Fruit fly (Drosophila melanogaster) whole organism, embryonic: ENCODE data around the gene Rpn12.
A peak's percentile ranks its signal among the peaks of the same experiment; 100 is the strongest.

ENCODE experiments used
- Aef1 ChIP-seq: fragments of 200-800 bp; sonication (Bioruptor generic); IDR thresholded peaks from 3 replicates; pipeline ENCODE4 v1.3.6; 2022; ENCODE audit warnings: missing biosample characterization, missing genetic modification characterization
- Asciz ChIP-seq: fragments of 200-800 bp; sonication (Bioruptor generic); optimal IDR thresholded peaks from 2 replicates; lab custom pipeline; 2017; ENCODE audit warnings: missing biosample characterization, mild to moderate bottlenecking, missing genetic modification characterization, missing genetic modification reagents
- B-H2 ChIP-seq: fragments of 200-800 bp; sonication (Bioruptor generic); optimal IDR thresholded peaks from 2 replicates; lab custom pipeline; 2018; ENCODE audit warnings: missing biosample characterization, mild to moderate bottlenecking, missing genetic modification characterization
- CG11560 ChIP-seq: fragments of 200-800 bp; sonication (Bioruptor generic); IDR thresholded peaks from 3 replicates; pipeline ENCODE4 v1.3.6; 2022; ENCODE audit warnings: missing biosample characterization, missing genetic modification characterization
- CG12236 ChIP-seq: fragments of 200-800 bp; sonication (Bioruptor generic); optimal IDR thresholded peaks from 2 replicates; lab custom pipeline; 2016; ENCODE audit warnings: missing biosample characterization, missing genetic modification characterization
- CG13894 ChIP-seq: fragments of 200-800 bp; sonication (Bioruptor generic); optimal IDR thresholded peaks from 3 replicates; lab custom pipeline; 2018; ENCODE audit warnings: missing biosample characterization, mild to moderate bottlenecking, missing genetic modification characterization, moderate library complexity
- CG14441 ChIP-seq: fragments of 200-800 bp; sonication (Bioruptor generic); IDR thresholded peaks from 2 replicates; pipeline ENCODE4 v1.3.6; 2022; ENCODE audit warnings: missing biosample characterization, missing genetic modification characterization
- CG14860 ChIP-seq: fragments of 200-800 bp; sonication (Bioruptor generic); IDR thresholded peaks from 3 replicates; pipeline ENCODE4 v1.3.6; 2022; ENCODE audit warnings: missing biosample characterization, missing genetic modification characterization; ENCODE audit not compliant: partially characterized antibody
- CG17612 ChIP-seq: fragments of 200-800 bp; sonication (Bioruptor generic); IDR thresholded peaks from 2 replicates; pipeline ENCODE4 v1.3.6; 2022; ENCODE audit warnings: missing biosample characterization, missing genetic modification characterization
- CG18599 ChIP-seq: fragments of 200-800 bp; sonication (Bioruptor generic); optimal IDR thresholded peaks from 3 replicates; lab custom pipeline; 2017; ENCODE audit warnings: missing biosample characterization, missing genetic modification characterization, mild to moderate bottlenecking, moderate library complexity, missing genetic modification reagents
- CG2120 ChIP-seq: fragments of 200-800 bp; sonication (Bioruptor generic); optimal IDR thresholded peaks from 3 replicates; lab custom pipeline; 2016; ENCODE audit warnings: missing biosample characterization, missing genetic modification characterization
- CG2129 ChIP-seq: fragments of 200-800 bp; sonication (Bioruptor generic); IDR thresholded peaks from 2 replicates; pipeline ENCODE4 v1.3.6; 2022; ENCODE audit warnings: missing biosample characterization, missing genetic modification characterization; ENCODE audit not compliant: partially characterized antibody
- CG30403 ChIP-seq: fragments of 200-800 bp; sonication (Bioruptor generic); optimal IDR thresholded peaks from 3 replicates; lab custom pipeline; 2016; ENCODE audit warnings: missing biosample characterization, missing genetic modification characterization
- CG31441 ChIP-seq: fragments of 200-800 bp; sonication (Bioruptor generic); IDR thresholded peaks from 2 replicates; pipeline ENCODE4 v1.3.6; 2022; ENCODE audit warnings: missing biosample characterization, missing genetic modification characterization
- CG3163 ChIP-seq: fragments of 200-800 bp; sonication (Bioruptor generic); optimal IDR thresholded peaks from 3 replicates; lab custom pipeline; 2016; ENCODE audit warnings: missing biosample characterization, missing genetic modification characterization
- CG32532 ChIP-seq: fragments of 200-800 bp; sonication (Bioruptor generic); IDR thresholded peaks from 2 replicates; pipeline ENCODE4 v1.3.6; 2022; ENCODE audit warnings: missing biosample characterization, missing genetic modification characterization
- CG32772 ChIP-seq: fragments of 200-800 bp; sonication (Bioruptor generic); IDR thresholded peaks from 2 replicates; pipeline ENCODE4 v1.3.6; 2022; ENCODE audit warnings: missing biosample characterization, missing genetic modification characterization
- CG4282 ChIP-seq: fragments of 200-800 bp; sonication (Bioruptor generic); optimal IDR thresholded peaks from 2 replicates; lab custom pipeline; 2016; ENCODE audit warnings: missing biosample characterization, missing genetic modification characterization
- CG4617 ChIP-seq: fragments of 200-800 bp; sonication (Bioruptor generic); optimal IDR thresholded peaks from 3 replicates; lab custom pipeline; 2016; ENCODE audit warnings: missing biosample characterization, missing genetic modification characterization, borderline replicate concordance
- CG8281 ChIP-seq: fragments of 200-800 bp; sonication (Bioruptor generic); optimal IDR thresholded peaks from 2 replicates; lab custom pipeline; 2018; ENCODE audit warnings: missing biosample characterization, mild to moderate bottlenecking, missing genetic modification characterization, moderate library complexity
- CG9727 ChIP-seq: fragments of 200-800 bp; sonication (Bioruptor generic); optimal IDR thresholded peaks from 3 replicates; lab custom pipeline; 2017; ENCODE audit warnings: missing biosample characterization, mild to moderate bottlenecking, missing genetic modification characterization
- CG9817 ChIP-seq: fragments of 200-800 bp; sonication (Bioruptor generic); optimal IDR thresholded peaks from 2 replicates; lab custom pipeline; 2018; ENCODE audit warnings: missing biosample characterization, mild to moderate bottlenecking, missing genetic modification characterization, moderate library complexity
- D ChIP-seq, 2 experiments: fragments of 200-800 bp in 1 of 2; fragments of >200 bp in 1 of 2; sonication (Bioruptor generic) in 1 of 2; optimal IDR thresholded peaks; 2 replicates in 1 of 2; 3 replicates in 1 of 2; lab custom pipeline; 2017; ENCODE audit warnings: mild to moderate bottlenecking in 1 of 2, missing biosample characterization in 1 of 2, missing genetic modification characterization in 1 of 2, missing genetic modification reagents in 1 of 2
- GATAe ChIP-seq: fragments of 200-800 bp; sonication (Bioruptor generic); conservative IDR thresholded peaks from 2 replicates; pipeline ENCODE4 v1.3.6; 2022; ENCODE audit warnings: missing biosample characterization, missing genetic modification characterization
- HLHmδ ChIP-seq: fragments of 200-800 bp; sonication (Bioruptor generic); optimal IDR thresholded peaks from 2 replicates; lab custom pipeline; 2018; ENCODE audit warnings: missing biosample characterization, mild to moderate bottlenecking, missing genetic modification characterization, moderate library complexity
- Lhr ChIP-seq: fragments of 200-800 bp; sonication (Bioruptor generic); optimal IDR thresholded peaks from 3 replicates; lab custom pipeline; 2017; ENCODE audit warnings: mild to moderate bottlenecking, missing biosample characterization, missing genetic modification reagents, missing genetic modification characterization
- Lpt ChIP-seq: fragments of >200 bp; optimal IDR thresholded peaks from 2 replicates; lab custom pipeline; 2018; ENCODE audit warnings: missing biosample characterization, missing genetic modification characterization
- Sin3A ChIP-seq: fragments of >200 bp; optimal IDR thresholded peaks from 2 replicates; lab custom pipeline; 2018
- Xbp1 ChIP-seq: fragments of 200-800 bp; sonication (Bioruptor generic); optimal IDR thresholded peaks from 3 replicates; lab custom pipeline; 2016; ENCODE audit warnings: missing biosample characterization, mild to moderate bottlenecking, missing genetic modification characterization
- crp ChIP-seq, 2 experiments: fragments of 200-800 bp; sonication (Bioruptor generic); optimal IDR thresholded peaks; 2 replicates in 1 of 2; 3 replicates in 1 of 2; lab custom pipeline; 2017; ENCODE audit warnings: missing biosample characterization in 2 of 2, missing genetic modification characterization in 2 of 2, mild to moderate bottlenecking in 1 of 2, moderate library complexity in 1 of 2
- dimm ChIP-seq: fragments of 200-800 bp; sonication (Bioruptor generic); IDR thresholded peaks from 2 replicates; pipeline ENCODE4 v1.3.6; 2022; ENCODE audit warnings: missing biosample characterization, missing genetic modification characterization
- dpn ChIP-seq, 2 experiments: fragments of 200-800 bp; sonication (Bioruptor generic); optimal IDR thresholded peaks; 3 replicates each; lab custom pipeline; 2016; ENCODE audit warnings: missing biosample characterization in 2 of 2, missing genetic modification characterization in 2 of 2
- esg ChIP-seq: fragments of 200-800 bp; sonication (Bioruptor generic); conservative IDR thresholded peaks from 2 replicates; pipeline ENCODE4 v1.3.6; 2022; ENCODE audit warnings: missing biosample characterization, missing genetic modification characterization
- gcm ChIP-seq: fragments of 200-800 bp; sonication (Bioruptor generic); optimal IDR thresholded peaks from 2 replicates; lab custom pipeline; 2019; ENCODE audit warnings: missing biosample characterization, mild to moderate bottlenecking, missing genetic modification characterization, moderate library complexity
- gcm2 ChIP-seq: fragments of 200-800 bp; sonication (Bioruptor generic); optimal IDR thresholded peaks from 2 replicates; lab custom pipeline; 2016; ENCODE audit warnings: missing biosample characterization, missing genetic modification characterization
- grau ChIP-seq: fragments of 200-800 bp; optimal IDR thresholded peaks from 3 replicates; lab custom pipeline; 2019; ENCODE audit warnings: missing biosample characterization, mild to moderate bottlenecking, missing genetic modification characterization, moderate library complexity
- gsb-n ChIP-seq: fragments of 200-800 bp; sonication (Bioruptor generic); optimal IDR thresholded peaks from 3 replicates; lab custom pipeline; 2018; ENCODE audit warnings: missing biosample characterization, mild to moderate bottlenecking, missing genetic modification characterization
- hkb ChIP-seq, 2 experiments: fragments of 200-800 bp in 1 of 2; fragments of >200 bp in 1 of 2; sonication (Bioruptor generic) in 1 of 2; IDR thresholded peaks in 1 of 2; optimal IDR thresholded peaks in 1 of 2; 2 replicates each; pipeline versions ENCODE4 v1.3.6 to Lab custom; 2017 to 2022; ENCODE audit warnings: missing biosample characterization in 1 of 2, missing genetic modification characterization in 1 of 2
- lilli ChIP-seq: fragments of 200-800 bp; sonication (Bioruptor generic); optimal IDR thresholded peaks from 3 replicates; lab custom pipeline; 2016; ENCODE audit warnings: missing biosample characterization, missing genetic modification characterization
- nau ChIP-seq: fragments of 200-800 bp; sonication (Bioruptor generic); optimal IDR thresholded peaks from 3 replicates; lab custom pipeline; 2017; ENCODE audit warnings: missing biosample characterization, mild to moderate bottlenecking, missing genetic modification characterization, missing genetic modification reagents
- oc ChIP-seq: fragments of 200-800 bp; sonication (Bioruptor generic); optimal IDR thresholded peaks from 2 replicates; lab custom pipeline; 2018; ENCODE audit warnings: missing biosample characterization, mild to moderate bottlenecking, missing genetic modification characterization, moderate library complexity
- odd ChIP-seq: fragments of 200-800 bp; sonication (Bioruptor generic); optimal IDR thresholded peaks from 2 replicates; lab custom pipeline; 2017; ENCODE audit warnings: missing biosample characterization, mild to moderate bottlenecking, missing genetic modification characterization
- pfk ChIP-seq: fragments of 200-800 bp; sonication (Bioruptor generic); optimal IDR thresholded peaks from 2 replicates; lab custom pipeline; 2018; ENCODE audit warnings: missing biosample characterization, mild to moderate bottlenecking, missing genetic modification characterization, moderate library complexity
- pho ChIP-seq: fragments of 200-800 bp; sonication (Bioruptor generic); optimal IDR thresholded peaks from 2 replicates; lab custom pipeline; 2016; ENCODE audit warnings: missing biosample characterization, missing genetic modification characterization
- pita ChIP-seq: fragments of 200-800 bp; sonication (Bioruptor generic); optimal IDR thresholded peaks from 2 replicates; lab custom pipeline; 2017; ENCODE audit warnings: missing biosample characterization, mild to moderate bottlenecking, missing genetic modification characterization
- scrt ChIP-seq: fragments of 200-800 bp; sonication (Bioruptor generic); optimal IDR thresholded peaks from 2 replicates; lab custom pipeline; 2018; ENCODE audit warnings: missing biosample characterization, mild to moderate bottlenecking, missing genetic modification characterization, moderate library complexity
- sd ChIP-seq: fragments of 200-800 bp; sonication (Bioruptor generic); optimal IDR thresholded peaks from 3 replicates; lab custom pipeline; 2018; ENCODE audit warnings: missing biosample characterization, mild to moderate bottlenecking, missing genetic modification characterization, moderate library complexity
- sim ChIP-seq: fragments of 200-800 bp; sonication (Bioruptor generic); IDR thresholded peaks from 2 replicates; pipeline ENCODE4 v1.3.6; 2022; ENCODE audit warnings: missing biosample characterization, missing genetic modification characterization
- usp ChIP-seq: fragments of >200 bp; optimal IDR thresholded peaks from 2 replicates; lab custom pipeline; 2017; ENCODE audit warnings: missing biosample characterization, missing genetic modification characterization

Gene Rpn12

dm6 chr3L:16542998-16543624 is 39.7 kb upstream of the Rpn12 start, which contains the start of gene CG43373 (continued):
- TF ChIP-seq GATAe (GFP tag; lab: Robert Waterston, UW) (no peak), sd (tag; lab: Kevin White, UChicago) (peak; percentile 2), nau (GFP tag; lab: Kevin White, UChicago) (no peak), pho (GFP tag; lab: Kevin White, UChicago) (no peak), gsb-n (tag; lab: Kevin White, UChicago) (no peak), CG17612 (GFP tag; lab: Robert Waterston, UW) (no peak), hkb (optimal IDR thresholded peaks at IDR 0.05; lab: Kevin White, UChicago) (no peak), hkb (GFP tag; IDR thresholded peaks at IDR 0.05; lab: Robert Waterston, UW) (no peak), oc (peak; percentile 8), B-H2 (GFP tag; lab: Kevin White, UChicago) (no peak), dimm (no peak), lilli (GFP tag; lab: Kevin White, UChicago) (no peak), gcm (GFP tag; lab: Kevin White, UChicago) (no peak), CG31441 (GFP tag; lab: Robert Waterston, UW) (no peak), CG4282 (GFP tag; lab: Kevin White, UChicago) (no peak), CG12236 (GFP tag; lab: Kevin White, UChicago) (no peak), CG32772 (GFP tag; lab: Robert Waterston, UW) (no peak), CG11560 (tag; lab: Robert Waterston, UW) (no peak), CG8281 (tag; lab: Kevin White, UChicago) (no peak), Sin3A (lab: Kevin White, UChicago) (no peak), odd (peak; percentile 28), usp (GFP tag; lab: Kevin White, UChicago) (no peak), CG18599 (peak; percentile 54), CG30403 (GFP tag; lab: Kevin White, UChicago) (no peak), CG13894 (tag; lab: Kevin White, UChicago) (peak; percentile 54), Asciz (GFP tag; lab: Kevin White, UChicago) (no peak), CG2129 (no peak), esg (GFP tag; lab: Robert Waterston, UW) (no peak), sim (GFP tag; lab: Robert Waterston, UW) (no peak), Lpt (GFP tag; lab: Kevin White, UChicago) (no peak), HLHmδ (GFP tag; lab: Kevin White, UChicago) (no peak), grau (tag; lab: Kevin White, UChicago) (no peak)

- TF ChIP-seq CG2120 (GFP tag; lab: Kevin White, UChicago) = peak; percentile 11
- no peak for TF ChIP-seq Lhr (GFP tag; lab: Kevin White, UChicago)
- TF ChIP-seq CG14860 (GFP tag; lab: Robert Waterston, UW) = no peak
- TF ChIP-seq pita (GFP tag; lab: Kevin White, UChicago) = no peak
- TF ChIP-seq crp (GFP tag; optimal IDR thresholded peaks at IDR 0.05; lab: Kevin White, UChicago) = no peak
- TF ChIP-seq Aef1 (GFP tag; lab: Robert Waterston, UW) = no peak
- TF ChIP-seq CG14441 (GFP tag; lab: Robert Waterston, UW) = peak; percentile 49; the same call in 1 of the 2 replicates
- TF ChIP-seq dpn (GFP tag; optimal IDR thresholded peaks at IDR 0.05; lab: Kevin White, UChicago) = peak in 1 of 2 experiments; percentile 63
- TF ChIP-seq CG4617 (GFP tag; lab: Kevin White, UChicago) = no peak
- TF ChIP-seq gcm2 (GFP tag; lab: Kevin White, UChicago) = no peak
- peak; percentile 45; the same call in 1 of the 2 replicates for TF ChIP-seq CG32532 (GFP tag; lab: Robert Waterston, UW)
- no peak for TF ChIP-seq CG17612 (GFP tag; lab: Robert Waterston, UW)
- peak; percentile 60 for TF ChIP-seq Xbp1 (GFP tag; lab: Kevin White, UChicago)
- TF ChIP-seq CG3163 (GFP tag; lab: Kevin White, UChicago) = no peak
- TF ChIP-seq scrt (GFP tag; lab: Kevin White, UChicago) = no peak
- TF ChIP-seq CG9727 (GFP tag; lab: Kevin White, UChicago) = no peak
- no peak for TF ChIP-seq CG9817 (tag; lab: Kevin White, UChicago)
- TF ChIP-seq CG31441 (GFP tag; lab: Robert Waterston, UW) = 0 out of 2 replicates have a peak, but pooled peaks have one; percentile 19
- TF ChIP-seq D (optimal IDR thresholded peaks at IDR 0.05; lab: Kevin White, UChicago) = no peak
- TF ChIP-seq D (GFP tag; optimal IDR thresholded peaks at IDR 0.05; lab: Kevin White, UChicago) = peak; percentile 34
- no peak for TF ChIP-seq pfk
- no peak for TF ChIP-seq HLHmδ (GFP tag; lab: Kevin White, UChicago)
Observed at dm6 chr3L:16544220-16544619, 38.6 kb upstream of the Rpn12 start.
